Worm (Caenorhabditis elegans) whole organism, dauer: ENCODE measurements around the gene cab-1.

Source experiments
- unc-62 ChIP-seq: sonication (generic microtip); optimal IDR thresholded peaks from 2 replicates; lab custom pipeline; 2017; ENCODE audit warnings: missing biosample characterization, missing genetic modification reagents, missing genetic modification characterization

The cab-1 gene

ce11 chrX:12167632-12168377 is 44.9 kb downstream of the cab-1 start:
- no peak for TF ChIP-seq unc-62 (GFP tag; lab: Kevin White, UChicago)

ce11 chrX:12164943-12165342 is 47.8 kb downstream of the cab-1 start:
- no peak for TF ChIP-seq unc-62 (GFP tag; lab: Kevin White, UChicago)

- no peak for TF ChIP-seq unc-62 (GFP tag; lab: Kevin White, UChicago)
Measured at ce11 chrX:12164047-12164446, 48.7 kb downstream of the cab-1 start.

ce11 chrX:12162659-12163058 is 50.0 kb downstream of the cab-1 start:
- TF ChIP-seq unc-62 (GFP tag; lab: Kevin White, UChicago), result no peak

ce11 chrX:12160002-12160690 is 52.6 kb downstream of the cab-1 start, which contains the start of gene F57G12.2:
F57G12.2 (minus strand) TSS chrX:12160052.
- TF ChIP-seq unc-62 (GFP tag; lab: Kevin White, UChicago), result no peak

- no peak for TF ChIP-seq unc-62 (GFP tag; lab: Kevin White, UChicago)
Measured at ce11 chrX:12158641-12159040, 54.1 kb downstream of the cab-1 start.

- TF ChIP-seq unc-62 (GFP tag; lab: Kevin White, UChicago), result no peak
Measured at ce11 chrX:12154055-12154898, 58.4 kb downstream of the cab-1 start, which contains the start of gene mfsd-11. mfsd-11 (minus strand) TSS chrX:12154105.
